Worm (Caenorhabditis elegans): ENCODE data around the gene rpn-13.
A peak's percentile ranks its signal among the peaks of the same experiment; 100 is the strongest.

rpn-13 gene

DNA sequence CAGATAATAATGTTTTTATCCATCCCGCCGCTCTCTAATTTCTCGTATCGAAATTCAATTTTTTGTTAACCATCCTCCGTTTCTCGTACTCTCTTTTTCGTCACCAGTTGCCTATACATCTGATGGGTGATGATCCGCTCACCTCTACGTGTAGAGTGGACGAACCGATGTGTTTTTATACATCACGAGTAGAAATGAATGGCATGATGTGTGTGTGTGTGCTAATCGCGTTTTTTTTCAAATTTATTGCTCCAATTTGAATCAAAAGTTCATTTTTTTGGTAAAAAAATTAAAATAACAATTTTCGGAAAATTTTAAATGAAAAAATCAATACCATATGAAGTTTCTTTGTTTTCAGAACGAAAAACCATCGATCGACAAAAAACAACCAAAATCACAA lies 14.3 kb upstream of the rpn-13 start:
- TF ChIP-seq ref-2 (tag; optimal IDR thresholded peaks at IDR 0.05) = no peak
- TF ChIP-seq ztf-16 (tag; optimal IDR thresholded peaks at IDR 0.05) = no peak
- TF ChIP-seq ceh-34 (tag; optimal IDR thresholded peaks at IDR 0.05) = no peak
- TF ChIP-seq ceh-18 (tag; optimal IDR thresholded peaks at IDR 0.05) = no peak
- TF ChIP-seq ceh-31 (tag; optimal IDR thresholded peaks at IDR 0.05) = no peak
- TF ChIP-seq gmeb-2 (tag; optimal IDR thresholded peaks at IDR 0.05) = no peak
- no peak for TF ChIP-seq ceh-30 (tag; optimal IDR thresholded peaks at IDR 0.05)
- no peak for TF ChIP-seq ets-4 (tag; optimal IDR thresholded peaks at IDR 0.05)
- TF ChIP-seq unc-86 (tag; optimal IDR thresholded peaks at IDR 0.05) = no peak
- no peak for TF ChIP-seq sdc-2 (tag; optimal IDR thresholded peaks at IDR 0.05)
- no peak for TF ChIP-seq odd-2 (tag; optimal IDR thresholded peaks at IDR 0.05)
- TF ChIP-seq hlh-15 (tag; optimal IDR thresholded peaks at IDR 0.05) = no peak

- no peak for TF ChIP-seq ceh-48 (tag; optimal IDR thresholded peaks at IDR 0.05)
- no peak for TF ChIP-seq tbx-2 (tag; optimal IDR thresholded peaks at IDR 0.05)
- TF ChIP-seq ceh-30 (tag; optimal IDR thresholded peaks at IDR 0.05) = no peak
- TF ChIP-seq ttx-3 (tag; optimal IDR thresholded peaks at IDR 0.05) = no peak
- TF ChIP-seq ceh-31 (tag; optimal IDR thresholded peaks at IDR 0.05) = no peak
- TF ChIP-seq elt-4 (tag; optimal IDR thresholded peaks at IDR 0.05) = no peak
- no peak for TF ChIP-seq pros-1 (tag; optimal IDR thresholded peaks at IDR 0.05)
- TF ChIP-seq hlh-15 (tag; optimal IDR thresholded peaks at IDR 0.05) = no peak
- no peak for TF ChIP-seq unc-42 (tag; optimal IDR thresholded peaks at IDR 0.05)
- TF ChIP-seq ceh-34 (tag; optimal IDR thresholded peaks at IDR 0.05) = no peak
- no peak for TF ChIP-seq elt-2 (tag; optimal IDR thresholded peaks at IDR 0.05)
- no peak for TF ChIP-seq lin-11 (tag; optimal IDR thresholded peaks at IDR 0.05)
- TF ChIP-seq F13H6.1 (tag; optimal IDR thresholded peaks at IDR 0.05) = no peak
- TF ChIP-seq pqm-1 (tag; optimal IDR thresholded peaks at IDR 0.05) = no peak
- no peak for TF ChIP-seq pha-2 (tag; optimal IDR thresholded peaks at IDR 0.05)
- no peak for TF ChIP-seq dve-1 (tag; optimal IDR thresholded peaks at IDR 0.05)
- TF ChIP-seq hlh-30 (tag; optimal IDR thresholded peaks at IDR 0.05; ENCODE audit: insufficient read depth) = no peak
Measured at ce11 chrIII:6355359-6355758, 13.6 kb upstream of the rpn-13 start.

- no peak for TF ChIP-seq sox-2 (GFP tag; IDR thresholded peaks at IDR 0.05)
- no peak for TF ChIP-seq ceh-19 (GFP tag; optimal IDR thresholded peaks at IDR 0.05)
- TF ChIP-seq che-1 (tag; optimal IDR thresholded peaks at IDR 0.05) = no peak
- no peak for TF ChIP-seq tbx-7 (tag; optimal IDR thresholded peaks at IDR 0.05)
Measured at ce11 chrIII:6353084-6353483, 11.4 kb upstream of the rpn-13 start, which contains the start of gene akap-1. Gene akap-1, plus strand, starts transcription at chrIII:6353384.

DNA sequence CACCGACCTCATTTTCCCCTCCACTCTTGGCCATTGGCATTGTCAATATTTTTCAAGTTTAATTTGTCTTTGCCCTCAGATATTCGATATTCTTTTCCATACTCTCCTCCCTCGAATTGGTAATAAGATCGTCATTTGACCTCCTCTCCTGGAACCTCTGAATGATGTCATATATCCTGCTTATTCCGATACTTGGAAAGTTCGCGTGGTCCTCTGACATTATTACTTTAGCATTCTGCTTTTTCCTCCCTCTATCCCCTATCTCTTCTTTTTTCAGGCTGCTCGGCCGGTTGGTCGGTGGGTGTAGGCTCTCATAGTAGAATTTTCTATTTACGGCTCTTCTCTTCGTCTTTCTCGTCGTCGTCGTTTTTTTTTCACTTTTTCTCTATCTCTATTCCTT lies 10.7 kb upstream of the rpn-13 start:
- TF ChIP-seq hlh-13 (GFP tag; optimal IDR thresholded peaks at IDR 0.05) (no peak), unc-42 (tag; optimal IDR thresholded peaks at IDR 0.05) (peak; percentile 67)

DNA sequence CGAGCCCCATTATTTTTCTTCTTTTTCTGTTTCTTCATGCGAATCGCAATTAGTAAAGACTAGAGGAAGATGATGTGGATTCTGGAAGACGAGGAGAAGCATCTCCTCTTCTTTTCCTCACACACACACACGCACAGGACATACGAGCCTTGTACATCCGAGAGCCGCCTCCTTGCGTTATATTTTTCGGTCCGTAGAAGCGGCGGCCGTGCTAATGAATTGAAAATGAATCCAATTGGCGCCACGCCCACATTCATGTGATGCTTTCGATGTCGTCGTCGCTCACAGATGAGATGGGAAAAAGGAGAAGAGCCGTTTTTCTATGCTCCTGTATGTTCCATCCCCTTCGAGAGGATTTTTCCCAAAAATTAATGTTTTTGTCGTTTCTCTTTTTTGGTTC lies 9.7 kb upstream of the rpn-13 start:
- TF ChIP-seq rnt-1 (tag; optimal IDR thresholded peaks at IDR 0.05) (no peak), gmeb-2 (tag; optimal IDR thresholded peaks at IDR 0.05) (no peak), Y22D7AL.16 (tag; optimal IDR thresholded peaks at IDR 0.05) (no peak), ceh-19 (GFP tag; optimal IDR thresholded peaks at IDR 0.05) (no peak), ztf-16 (tag; optimal IDR thresholded peaks at IDR 0.05) (no peak), ref-2 (tag; optimal IDR thresholded peaks at IDR 0.05) (no peak), sdc-2 (tag; optimal IDR thresholded peaks at IDR 0.05) (no peak), K02D7.2 (tag; optimal IDR thresholded peaks at IDR 0.05) (no peak), ceh-9 (tag; optimal IDR thresholded peaks at IDR 0.05) (no peak), pag-3 (tag; optimal IDR thresholded peaks at IDR 0.05; ENCODE audit: borderline replicate concordance) (no peak), lin-11 (tag; optimal IDR thresholded peaks at IDR 0.05) (no peak), hlh-30 (tag; optimal IDR thresholded peaks at IDR 0.05; ENCODE audit: insufficient read depth) (no peak)

All from whole organism, late embryonic.